Fruit fly (Drosophila melanogaster) whole organism, embryonic: ENCODE data around the gene CG18557.

Experiments
- ATbp ChIP-seq: fragments of 200-800 bp; sonication (Bioruptor generic); optimal IDR thresholded peaks from 2 replicates; lab custom pipeline; 2017; ENCODE audit warnings: missing biosample characterization, mild to moderate bottlenecking, missing genetic modification characterization, missing genetic modification reagents
- Ada2b ChIP-seq: fragments of 200-800 bp; sonication (Bioruptor generic); IDR thresholded peaks from 2 replicates; pipeline ENCODE4 v1.3.6; 2022; ENCODE audit warnings: missing biosample characterization, missing genetic modification characterization
- Aef1 ChIP-seq: fragments of 200-800 bp; sonication (Bioruptor generic); IDR thresholded peaks from 3 replicates; pipeline ENCODE4 v1.3.6; 2022; ENCODE audit warnings: missing biosample characterization, missing genetic modification characterization
- B-H1 ChIP-seq: fragments of 200-800 bp; sonication (Bioruptor generic); IDR thresholded peaks from 3 replicates; pipeline ENCODE4 v1.3.6; 2022; ENCODE audit warnings: missing biosample characterization, missing genetic modification characterization
- Bgb ChIP-seq: fragments of 200-800 bp; sonication (Bioruptor generic); IDR thresholded peaks from 2 replicates; pipeline ENCODE4 v1.3.6; 2022; ENCODE audit warnings: missing biosample characterization, missing genetic modification characterization; ENCODE audit not compliant: partially characterized antibody
- CG12155 ChIP-seq: fragments of 200-800 bp; sonication (Bioruptor generic); optimal IDR thresholded peaks from 3 replicates; lab custom pipeline; 2016; ENCODE audit warnings: missing biosample characterization, missing genetic modification characterization
- CG12236 ChIP-seq: fragments of 200-800 bp; sonication (Bioruptor generic); optimal IDR thresholded peaks from 2 replicates; lab custom pipeline; 2016; ENCODE audit warnings: missing biosample characterization, missing genetic modification characterization
- CG13287 ChIP-seq: fragments of 200-800 bp; sonication (Bioruptor generic); IDR thresholded peaks from 2 replicates; pipeline ENCODE4 v1.3.6; 2022; ENCODE audit warnings: missing biosample characterization, missing genetic modification characterization; ENCODE audit not compliant: partially characterized antibody
- CG15601 ChIP-seq: fragments of 200-800 bp; sonication (Bioruptor generic); optimal IDR thresholded peaks from 3 replicates; lab custom pipeline; 2019; ENCODE audit warnings: missing biosample characterization, mild to moderate bottlenecking, missing genetic modification characterization, moderate library complexity
- CG16813 ChIP-seq: fragments of 200-800 bp; sonication (Bioruptor generic); IDR thresholded peaks from 3 replicates; pipeline ENCODE4 v1.3.6; 2022; ENCODE audit warnings: missing biosample characterization, missing genetic modification characterization; ENCODE audit not compliant: partially characterized antibody
- CG1792 ChIP-seq: fragments of 200-800 bp; sonication (Bioruptor generic); optimal IDR thresholded peaks from 2 replicates; lab custom pipeline; 2016; ENCODE audit warnings: missing biosample characterization, missing genetic modification characterization
- CG18262 ChIP-seq: fragments of 200-800 bp; optimal IDR thresholded peaks from 3 replicates; lab custom pipeline; 2019; ENCODE audit warnings: missing biosample characterization, mild to moderate bottlenecking, missing genetic modification characterization, moderate library complexity
- CG18764 ChIP-seq: fragments of 200-800 bp; sonication (Bioruptor generic); optimal IDR thresholded peaks from 3 replicates; lab custom pipeline; 2016; ENCODE audit warnings: missing biosample characterization, missing genetic modification characterization
- CG2120 ChIP-seq: fragments of 200-800 bp; sonication (Bioruptor generic); optimal IDR thresholded peaks from 3 replicates; lab custom pipeline; 2016; ENCODE audit warnings: missing biosample characterization, missing genetic modification characterization
- CG2202 ChIP-seq: fragments of 200-800 bp; sonication (Bioruptor generic); optimal IDR thresholded peaks from 2 replicates; lab custom pipeline; 2018; ENCODE audit warnings: missing biosample characterization, mild to moderate bottlenecking, missing genetic modification characterization
- CG2678 ChIP-seq: fragments of 200-800 bp; sonication (Bioruptor generic); optimal IDR thresholded peaks from 3 replicates; lab custom pipeline; 2019; ENCODE audit warnings: missing biosample characterization, mild to moderate bottlenecking, missing genetic modification characterization, moderate library complexity
- CG3065 ChIP-seq: fragments of 200-800 bp; sonication (Bioruptor generic); optimal IDR thresholded peaks from 2 replicates; lab custom pipeline; 2016; ENCODE audit warnings: missing biosample characterization, missing genetic modification characterization
- CG34224 ChIP-seq: fragments of 200-800 bp; sonication (Bioruptor generic); IDR thresholded peaks from 3 replicates; pipeline ENCODE4 v1.3.6; 2022; ENCODE audit warnings: missing biosample characterization, missing genetic modification characterization; ENCODE audit not compliant: partially characterized antibody
- CG6254 ChIP-seq: fragments of 200-800 bp; sonication (Bioruptor generic); optimal IDR thresholded peaks from 3 replicates; lab custom pipeline; 2017; ENCODE audit warnings: mild to moderate bottlenecking, missing biosample characterization, missing genetic modification reagents, missing genetic modification characterization
- CG6654 ChIP-seq: fragments of 200-800 bp; sonication (Bioruptor generic); optimal IDR thresholded peaks from 2 replicates; lab custom pipeline; 2017; ENCODE audit warnings: missing biosample characterization, mild to moderate bottlenecking, missing genetic modification characterization
- CG6689 ChIP-seq: fragments of 200-800 bp; sonication (Bioruptor generic); IDR thresholded peaks from 2 replicates; pipeline ENCODE4 v1.3.6; 2022; ENCODE audit warnings: missing biosample characterization, missing genetic modification characterization
- CG6791 ChIP-seq: fragments of 200-800 bp; sonication (Bioruptor generic); IDR thresholded peaks from 3 replicates; pipeline ENCODE4 v1.3.6; 2022; ENCODE audit warnings: missing biosample characterization, missing genetic modification characterization; ENCODE audit not compliant: partially characterized antibody
- CG8290 ChIP-seq, 3 experiments: fragments of 200-800 bp; sonication (Bioruptor generic); optimal IDR thresholded peaks; 2 replicates each; lab custom pipeline; 2016 to 2019; ENCODE audit warnings: missing biosample characterization in 3 of 3, missing genetic modification characterization in 3 of 3, mild to moderate bottlenecking in 2 of 3, moderate library complexity in 1 of 3
- E2f2 ChIP-seq: fragments of 200-800 bp; sonication (Bioruptor generic); IDR thresholded peaks from 2 replicates; pipeline ENCODE4 v1.3.6; 2022; ENCODE audit warnings: missing biosample characterization, missing genetic modification characterization
- HLH3B ChIP-seq: fragments of 200-800 bp; sonication (Bioruptor generic); IDR thresholded peaks from 2 replicates; pipeline ENCODE4 v1.3.6; 2022; ENCODE audit warnings: missing biosample characterization, missing genetic modification characterization
- Hr39 ChIP-seq: fragments of >200 bp; optimal IDR thresholded peaks from 2 replicates; lab custom pipeline; 2017
- Lhr ChIP-seq: fragments of 200-800 bp; sonication (Bioruptor generic); optimal IDR thresholded peaks from 3 replicates; lab custom pipeline; 2017; ENCODE audit warnings: mild to moderate bottlenecking, missing biosample characterization, missing genetic modification reagents, missing genetic modification characterization
- NFAT ChIP-seq: fragments of 200-800 bp; sonication (Bioruptor generic); IDR thresholded peaks from 2 replicates; pipeline ENCODE4 v1.3.6; 2022; ENCODE audit warnings: missing biosample characterization, missing genetic modification characterization
- NK7.1 ChIP-seq: fragments of 200-800 bp; sonication (Bioruptor generic); optimal IDR thresholded peaks from 3 replicates; lab custom pipeline; 2016; ENCODE audit warnings: missing biosample characterization, missing genetic modification characterization
- Optix ChIP-seq: fragments of 200-800 bp; sonication (Bioruptor generic); IDR thresholded peaks from 3 replicates; pipeline ENCODE4 v1.3.6; 2022; ENCODE audit warnings: missing biosample characterization, missing genetic modification characterization
- Ptx1 ChIP-seq: fragments of 200-800 bp; sonication (Bioruptor generic); IDR thresholded peaks from 2 replicates; pipeline ENCODE4 v1.3.6; 2022; ENCODE audit warnings: missing biosample characterization, missing genetic modification characterization
- Ravus ChIP-seq: fragments of 200-800 bp; sonication (Bioruptor generic); IDR thresholded peaks from 2 replicates; pipeline ENCODE4 v1.3.6; 2022; ENCODE audit warnings: missing biosample characterization, missing genetic modification characterization
- Sox100B ChIP-seq: fragments of 200-800 bp; sonication (Bioruptor generic); optimal IDR thresholded peaks from 3 replicates; lab custom pipeline; 2018; ENCODE audit warnings: missing biosample characterization, mild to moderate bottlenecking, missing genetic modification characterization
- TFAM ChIP-seq: fragments of 200-800 bp; sonication (Bioruptor generic); optimal IDR thresholded peaks from 2 replicates; lab custom pipeline; 2017; ENCODE audit warnings: missing biosample characterization, missing genetic modification characterization, inconsistent platforms
- bcd ChIP-seq: fragments of 200-800 bp; sonication (Bioruptor generic); optimal IDR thresholded peaks from 2 replicates; lab custom pipeline; 2017; ENCODE audit warnings: missing biosample characterization, mild to moderate bottlenecking, missing genetic modification characterization
- bigmax ChIP-seq: fragments of 200-800 bp; sonication (Bioruptor generic); optimal IDR thresholded peaks from 2 replicates; lab custom pipeline; 2018; ENCODE audit warnings: missing biosample characterization, mild to moderate bottlenecking, missing genetic modification characterization
- chm ChIP-seq: fragments of 200-800 bp; sonication (Bioruptor generic); IDR thresholded peaks from 2 replicates; pipeline ENCODE4 v1.3.6; 2022; ENCODE audit warnings: missing biosample characterization, missing genetic modification characterization
- chn ChIP-seq: fragments of 200-800 bp; sonication (Bioruptor generic); optimal IDR thresholded peaks from 2 replicates; lab custom pipeline; 2016; ENCODE audit warnings: missing biosample characterization, missing genetic modification characterization
- cwo ChIP-seq: fragments of 200-800 bp; sonication (Bioruptor generic); optimal IDR thresholded peaks from 3 replicates; lab custom pipeline; 2017; ENCODE audit warnings: missing biosample characterization, missing genetic modification characterization, mild to moderate bottlenecking, moderate library complexity, missing genetic modification reagents
- dpn ChIP-seq, 2 experiments: fragments of 200-800 bp; sonication (Bioruptor generic); optimal IDR thresholded peaks; 3 replicates each; lab custom pipeline; 2016; ENCODE audit warnings: missing biosample characterization in 2 of 2, missing genetic modification characterization in 2 of 2
- eyg ChIP-seq: fragments of 200-800 bp; sonication (Bioruptor generic); optimal IDR thresholded peaks from 3 replicates; lab custom pipeline; 2016; ENCODE audit warnings: missing biosample characterization, missing genetic modification characterization
- fd3F ChIP-seq: fragments of 200-800 bp; sonication (Bioruptor generic); optimal IDR thresholded peaks from 2 replicates; lab custom pipeline; 2018; ENCODE audit warnings: missing biosample characterization, mild to moderate bottlenecking, missing genetic modification characterization, moderate library complexity
- gcm2 ChIP-seq: fragments of 200-800 bp; sonication (Bioruptor generic); optimal IDR thresholded peaks from 2 replicates; lab custom pipeline; 2016; ENCODE audit warnings: missing biosample characterization, missing genetic modification characterization
- gsb-n ChIP-seq: fragments of 200-800 bp; sonication (Bioruptor generic); optimal IDR thresholded peaks from 3 replicates; lab custom pipeline; 2018; ENCODE audit warnings: missing biosample characterization, mild to moderate bottlenecking, missing genetic modification characterization
- lilli ChIP-seq: fragments of 200-800 bp; sonication (Bioruptor generic); optimal IDR thresholded peaks from 3 replicates; lab custom pipeline; 2016; ENCODE audit warnings: missing biosample characterization, missing genetic modification characterization
- lmd ChIP-seq: fragments of 200-800 bp; sonication (Bioruptor generic); IDR thresholded peaks from 2 replicates; pipeline ENCODE4 v1.3.6; 2022; ENCODE audit warnings: missing biosample characterization, missing genetic modification characterization
- mld ChIP-seq: fragments of 200-800 bp; sonication (Bioruptor generic); IDR thresholded peaks from 3 replicates; pipeline ENCODE4 v1.3.6; 2022; ENCODE audit warnings: missing biosample characterization, missing genetic modification characterization; ENCODE audit not compliant: partially characterized antibody
- odd ChIP-seq: fragments of 200-800 bp; sonication (Bioruptor generic); optimal IDR thresholded peaks from 2 replicates; lab custom pipeline; 2017; ENCODE audit warnings: missing biosample characterization, mild to moderate bottlenecking, missing genetic modification characterization
- sens-2 ChIP-seq: fragments of 200-800 bp; sonication (Bioruptor generic); IDR thresholded peaks from 2 replicates; pipeline ENCODE4 v1.3.6; 2022; ENCODE audit warnings: missing biosample characterization, missing genetic modification characterization
- sqz ChIP-seq: fragments of 200-800 bp; sonication (Bioruptor generic); optimal IDR thresholded peaks from 3 replicates; lab custom pipeline; 2018; ENCODE audit warnings: missing biosample characterization, mild to moderate bottlenecking, missing genetic modification characterization
- tup ChIP-seq: fragments of 200-800 bp; sonication (Bioruptor generic); optimal IDR thresholded peaks from 2 replicates; lab custom pipeline; 2016; ENCODE audit warnings: missing biosample characterization, mild to moderate bottlenecking, missing genetic modification characterization, moderate library complexity

The CG18557 gene

DNA sequence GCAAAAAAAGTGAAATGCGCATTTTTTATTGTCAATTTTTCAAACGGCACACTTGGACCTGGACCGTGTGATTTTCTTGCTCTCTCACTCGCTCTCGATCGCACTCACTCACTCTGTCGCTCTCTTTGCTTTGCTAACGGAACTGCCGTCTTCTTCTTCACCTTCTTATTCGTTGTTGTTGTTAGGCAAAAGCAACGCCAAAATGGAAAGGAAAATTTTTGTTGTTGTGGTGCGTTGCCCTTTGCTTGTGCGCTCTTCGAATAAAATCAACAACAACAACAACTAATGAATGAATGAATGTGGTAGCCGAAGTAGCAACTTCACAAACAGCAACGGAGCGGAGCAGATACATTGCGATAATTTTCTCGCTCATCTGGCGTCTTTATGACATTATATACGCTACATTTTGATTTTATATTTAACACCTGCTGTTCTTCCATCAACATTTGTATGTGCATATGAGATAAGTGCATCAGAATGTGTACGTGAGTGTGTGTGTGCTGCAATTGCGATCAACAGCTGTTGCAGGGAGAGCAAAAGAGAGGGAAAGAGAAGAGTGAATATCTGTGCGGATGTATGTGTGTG is 43.4 kb upstream of the CG18557 start (continued):
- TF ChIP-seq CG6689 (GFP tag; lab: Robert Waterston, UW) (no peak), CG13287 (no peak; the same call in 1 of the 2 replicates), gcm2 (GFP tag; lab: Kevin White, UChicago) (no peak), sqz (GFP tag; lab: Kevin White, UChicago) (peak; percentile 42), tup (GFP tag; lab: Kevin White, UChicago) (no peak), CG8290 (GFP tag; optimal IDR thresholded peaks at IDR 0.05; lab: Kevin White, UChicago) (no peak), CG8290 (tag; optimal IDR thresholded peaks at IDR 0.05; lab: Kevin White, UChicago) (no peak), CG6254 (GFP tag; lab: Kevin White, UChicago) (no peak), lmd (GFP tag; lab: Robert Waterston, UW) (no peak), CG12155 (GFP tag; lab: Kevin White, UChicago) (no peak), lilli (GFP tag; lab: Kevin White, UChicago) (no peak), B-H1 (no peak), Optix (GFP tag; lab: Robert Waterston, UW) (no peak), CG15601 (tag; lab: Kevin White, UChicago) (no peak), CG1792 (GFP tag; lab: Kevin White, UChicago) (no peak), Aef1 (GFP tag; lab: Robert Waterston, UW) (peak; percentile 51), CG12236 (GFP tag; lab: Kevin White, UChicago) (no peak), chn (GFP tag; lab: Kevin White, UChicago) (no peak), E2f2 (GFP tag; lab: Robert Waterston, UW) (no peak), NK7.1 (GFP tag; lab: Kevin White, UChicago) (no peak), Sox100B (GFP tag; lab: Kevin White, UChicago) (no peak), CG2678 (tag; lab: Kevin White, UChicago) (no peak), Ravus (GFP tag; lab: Robert Waterston, UW) (no peak), bigmax (GFP tag; lab: Kevin White, UChicago) (no peak), Hr39 (lab: Kevin White, UChicago) (no peak), NFAT (GFP tag; lab: Robert Waterston, UW) (no peak), CG3065 (GFP tag; lab: Kevin White, UChicago) (no peak), bcd (GFP tag; lab: Kevin White, UChicago) (no peak), CG18764 (no peak), CG6791 (GFP tag; lab: Robert Waterston, UW) (no peak), CG2120 (GFP tag; lab: Kevin White, UChicago) (no peak), TFAM (no peak), sens-2 (no peak), CG34224 (GFP tag; lab: Robert Waterston, UW) (peak; percentile 45; the same call in 2 of the 3 replicates), Bgb (no peak), Ada2b (GFP tag; lab: Robert Waterston, UW) (no peak), HLH3B (GFP tag; lab: Robert Waterston, UW) (no peak), dpn (GFP tag; optimal IDR thresholded peaks at IDR 0.05; lab: Kevin White, UChicago) (no peak), Lhr (GFP tag; lab: Kevin White, UChicago) (no peak), CG6654 (GFP tag; lab: Kevin White, UChicago) (no peak), fd3F (GFP tag; lab: Kevin White, UChicago) (no peak), chm (0 out of 2 replicates have a peak, but pooled peaks have one; percentile 14), CG18262 (tag; lab: Kevin White, UChicago) (no peak), gsb-n (tag; lab: Kevin White, UChicago) (no peak), eyg (GFP tag; lab: Kevin White, UChicago) (no peak), Ptx1 (no peak), cwo (GFP tag; lab: Kevin White, UChicago) (no peak), odd (GFP tag; lab: Kevin White, UChicago) (no peak), CG2202 (tag; lab: Kevin White, UChicago) (no peak), ATbp (GFP tag; lab: Kevin White, UChicago) (no peak), CG16813 (GFP tag; lab: Robert Waterston, UW) (no peak), mld (GFP tag; lab: Robert Waterston, UW) (no peak)
